Fruit fly (Drosophila melanogaster): ENCODE data around the gene Ada2b.

The Ada2b gene

DNA sequence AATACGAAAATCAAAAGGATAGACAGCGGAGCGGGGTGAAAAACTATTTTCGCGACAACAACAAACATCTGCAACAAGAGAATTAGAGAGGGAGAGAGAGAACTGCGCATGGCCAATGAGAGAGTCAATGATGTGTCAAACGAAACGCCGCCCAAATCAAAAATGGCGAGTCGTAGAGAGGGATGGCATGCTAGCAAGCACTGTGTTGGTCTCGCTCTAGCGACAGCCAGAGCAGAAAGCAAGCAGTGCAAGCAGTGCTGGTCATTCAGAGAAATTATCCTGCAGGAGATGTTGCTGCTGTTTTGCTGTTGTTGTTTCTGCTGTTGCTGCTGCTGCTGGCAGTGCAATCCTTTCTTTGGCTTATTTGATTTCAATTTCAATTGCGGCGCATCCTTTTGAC is 49.4 kb downstream of the Ada2b start (continued):
- TF ChIP-seq ken (GFP tag; IDR thresholded peaks at IDR 0.05) (no peak), gcm2 (GFP tag; optimal IDR thresholded peaks at IDR 0.05) (no peak), CG7786 (GFP tag; optimal IDR thresholded peaks at IDR 0.05) (no peak), HLHmδ (GFP tag; optimal IDR thresholded peaks at IDR 0.05) (peak; percentile 13), kay (GFP tag; optimal IDR thresholded peaks at IDR 0.05) (no peak), ara (GFP tag; IDR thresholded peaks at IDR 0.05) (no peak), Kr (GFP tag; optimal IDR thresholded peaks at IDR 0.05) (no peak), CG13287 (GFP tag; IDR thresholded peaks at IDR 0.05; ENCODE audit: partially characterized antibody) (no peak), Nf-YA (GFP tag; IDR thresholded peaks at IDR 0.05) (peak; percentile 96), HLH3B (GFP tag; IDR thresholded peaks at IDR 0.05) (no peak), NC2β (GFP tag; optimal IDR thresholded peaks at IDR 0.05) (no peak), CG14014 (GFP tag; IDR thresholded peaks at IDR 0.05) (no peak), CG14050 (GFP tag; IDR thresholded peaks at IDR 0.05) (no peak), GATAe (GFP tag; conservative IDR thresholded peaks at IDR 0.05) (no peak), CG10267 (tag; optimal IDR thresholded peaks at IDR 0.05) (no peak), trh (GFP tag; optimal IDR thresholded peaks at IDR 0.05) (no peak), zfh1 (GFP tag; IDR thresholded peaks at IDR 0.05) (no peak), bcd (GFP tag; optimal IDR thresholded peaks at IDR 0.05) (no peak), trem (tag; optimal IDR thresholded peaks at IDR 0.05) (no peak), Dek (tag; optimal IDR thresholded peaks at IDR 0.05) (no peak), NC2α (GFP tag; optimal IDR thresholded peaks at IDR 0.05) (no peak), h (optimal IDR thresholded peaks at IDR 0.05) (no peak), dm (GFP tag; optimal IDR thresholded peaks at IDR 0.05) (no peak), Ssrp (tag; optimal IDR thresholded peaks at IDR 0.05) (no peak), TFAM (GFP tag; optimal IDR thresholded peaks at IDR 0.05) (no peak), E2f1 (GFP tag; IDR thresholded peaks at IDR 0.05) (no peak), run (tag; optimal IDR thresholded peaks at IDR 0.05) (no peak), cato (GFP tag; optimal IDR thresholded peaks at IDR 0.05; ENCODE audit: borderline replicate concordance) (no peak), Ets97D (GFP tag; optimal IDR thresholded peaks at IDR 0.05) (peak; percentile 11), CG6683 (GFP tag; optimal IDR thresholded peaks at IDR 0.05) (no peak), zen2 (GFP tag; IDR thresholded peaks at IDR 0.05; ENCODE audit: partially characterized antibody) (0 out of 3 replicates have a peak, but pooled peaks have one; percentile 35), org-1 (GFP tag; optimal IDR thresholded peaks at IDR 0.05) (no peak), Adf1 (GFP tag; IDR thresholded peaks at IDR 0.05) (peak; percentile 62; the same call in 1 of the 2 replicates), danr (GFP tag; IDR thresholded peaks at IDR 0.05) (no peak), CG7839 (tag; optimal IDR thresholded peaks at IDR 0.05) (no peak), CG11695 (GFP tag; IDR thresholded peaks at IDR 0.05) (no peak), Med (GFP tag) (peak; percentile 63), ham (GFP tag; IDR thresholded peaks at IDR 0.05) (no peak), vvl (GFP tag; IDR thresholded peaks at IDR 0.05) (peak; percentile 59), CG4282 (GFP tag; optimal IDR thresholded peaks at IDR 0.05) (no peak), Doc2 (GFP tag; IDR thresholded peaks at IDR 0.05) (no peak), CG15073 (GFP tag; optimal IDR thresholded peaks at IDR 0.05) (no peak), CG8359 (GFP tag; optimal IDR thresholded peaks at IDR 0.05; ENCODE audit: borderline replicate concordance) (no peak), YL-1 (GFP tag; optimal IDR thresholded peaks at IDR 0.05) (no peak), CG1024 (GFP tag; IDR thresholded peaks at IDR 0.05) (no peak), Doc3 (GFP tag; IDR thresholded peaks at IDR 0.05; ENCODE audit: partially characterized antibody) (no peak), Mad (GFP tag; optimal IDR thresholded peaks at IDR 0.05) (peak; percentile 5), CG8944 (GFP tag; optimal IDR thresholded peaks at IDR 0.05) (no peak), sd (tag; optimal IDR thresholded peaks at IDR 0.05) (peak; percentile 8), CG18011 (GFP tag; optimal IDR thresholded peaks at IDR 0.05) (no peak), CG3847 (GFP tag; IDR thresholded peaks at IDR 0.05) (no peak), CG10565 (GFP tag; optimal IDR thresholded peaks at IDR 0.05) (no peak), CG9727 (GFP tag; optimal IDR thresholded peaks at IDR 0.05) (no peak)

Measured in whole organism, embryonic.